Worm (Caenorhabditis elegans) whole organism, mixed stage, embryonic: ENCODE results near the gene srx-50.

ENCODE experiments used
- cnd-1 ChIP-seq: fragments of 200-800 bp; sonication (Bioruptor generic); optimal IDR thresholded peaks from 2 replicates; lab custom pipeline; 2018; ENCODE audit warnings: mild to moderate bottlenecking, missing genetic modification characterization, missing compliant biosample characterization
- mls-2 ChIP-seq: sonication (generic microtip); optimal IDR thresholded peaks from 2 replicates; lab custom pipeline; 2016; ENCODE audit warnings: mild to moderate bottlenecking, missing genetic modification characterization, moderate library complexity, missing compliant biosample characterization
- pha-4 ChIP-seq: fragments of 150-350 bp; optimal IDR thresholded peaks from 2 replicates; lab custom pipeline; 2018; ENCODE audit warnings: missing biosample characterization, missing genetic modification reagents, missing genetic modification characterization
- snpc-4 ChIP-seq: fragments of 150-350 bp; optimal IDR thresholded peaks from 2 replicates; lab custom pipeline; 2014; ENCODE audit warnings: missing biosample characterization, missing genetic modification characterization

ce11 chrIV:7107893-7108292 is 50.1 kb downstream of the srx-50 start, which contains the start of gene ZC477.2:
- no peak for TF ChIP-seq snpc-4 (tag; lab: Kevin White, UChicago)
- TF ChIP-seq cnd-1 (tag; lab: Kevin White, UChicago), result no peak
- no peak for TF ChIP-seq pha-4
- no peak for TF ChIP-seq mls-2 (tag; lab: Kevin White, UChicago)
